Worm (Caenorhabditis elegans) whole organism, young adult: ENCODE data around the gene T23F2.2.

Experiments
- F33H1.4 ChIP-seq: fragments of 200-800 bp; sonication (Bioruptor generic); IDR thresholded peaks from 2 replicates; pipeline ENCODE4 v1.3.6; 2022; ENCODE audit warnings: missing genetic modification reagents, missing genetic modification characterization, missing compliant biosample characterization
- somi-1 ChIP-seq: fragments of 200-800 bp; sonication (Bioruptor generic); optimal IDR thresholded peaks from 2 replicates; lab custom pipeline; 2018; ENCODE audit warnings: mild to moderate bottlenecking, missing genetic modification characterization, missing compliant biosample characterization

- no peak for TF ChIP-seq F33H1.4 (GFP tag; lab: Robert Waterston, UW)
- no peak for TF ChIP-seq somi-1 (GFP tag; lab: Kevin White, UChicago)
These were observed 28.7 kb downstream of the T23F2.2 start for ce11 chrX:5476357-5476756.
